Worm (Caenorhabditis elegans) whole organism, L2 larva: ENCODE results near the gene tbc-13.

ENCODE experiments used
- C34F6.9 ChIP-seq: fragments of 150-350 bp; optimal IDR thresholded peaks from 2 replicates; lab custom pipeline; 2014; ENCODE audit warnings: missing biosample characterization, missing genetic modification characterization
- F13H6.1 ChIP-seq: sonication (generic microtip); optimal IDR thresholded peaks from 2 replicates; lab custom pipeline; 2016; ENCODE audit warnings: missing genetic modification characterization, missing compliant biosample characterization
- R02D3.7 ChIP-seq: fragments of 150-350 bp; optimal IDR thresholded peaks from 2 replicates; lab custom pipeline; 2014; ENCODE audit warnings: missing biosample characterization, missing genetic modification characterization
- aly-2 ChIP-seq: fragments of 150-350 bp; optimal IDR thresholded peaks from 2 replicates; lab custom pipeline; 2014; ENCODE audit warnings: missing biosample characterization, missing genetic modification characterization
- ama-1 ChIP-seq: fragments of 150-350 bp; optimal IDR thresholded peaks from 2 replicates; lab custom pipeline; 2018; ENCODE audit warnings: inconsistent platforms
- blmp-1 ChIP-seq: sonication (generic microtip); optimal IDR thresholded peaks from 2 replicates; lab custom pipeline; 2017; ENCODE audit warnings: missing genetic modification characterization, mild to moderate bottlenecking, missing compliant biosample characterization, antibody characterized with exemption, moderate library complexity; ENCODE audit not compliant: insufficient read depth
- ceh-16 ChIP-seq: fragments of 150-350 bp; optimal IDR thresholded peaks from 2 replicates; lab custom pipeline; 2014; ENCODE audit warnings: missing biosample characterization, missing genetic modification characterization
- ceh-82 ChIP-seq: fragments of 150-350 bp; optimal IDR thresholded peaks from 2 replicates; lab custom pipeline; 2014; ENCODE audit warnings: missing biosample characterization, missing genetic modification characterization
- crh-2 ChIP-seq: sonication (generic microtip); optimal IDR thresholded peaks from 2 replicates; lab custom pipeline; 2017; ENCODE audit warnings: missing biosample characterization, missing genetic modification characterization
- dmd-4 ChIP-seq: sonication (generic microtip); optimal IDR thresholded peaks from 2 replicates; lab custom pipeline; 2017; ENCODE audit warnings: missing biosample characterization, missing genetic modification characterization
- egl-27 ChIP-seq: sonication (generic microtip); optimal IDR thresholded peaks from 3 replicates; lab custom pipeline; 2017; ENCODE audit warnings: missing biosample characterization, missing genetic modification reagents, missing genetic modification characterization
- elt-1 ChIP-seq: fragments of 150-350 bp; optimal IDR thresholded peaks from 2 replicates; lab custom pipeline; 2014; ENCODE audit warnings: missing biosample characterization, missing genetic modification characterization
- fos-1 ChIP-seq: fragments of 150-350 bp; optimal IDR thresholded peaks from 2 replicates; lab custom pipeline; 2014; ENCODE audit warnings: missing biosample characterization, missing genetic modification characterization
- gmeb-1 ChIP-seq: fragments of 150-350 bp; optimal IDR thresholded peaks from 2 replicates; lab custom pipeline; 2014; ENCODE audit warnings: missing biosample characterization, missing genetic modification characterization
- lin-11 ChIP-seq: fragments of 150-350 bp; sonication (generic microtip); optimal IDR thresholded peaks from 2 replicates; lab custom pipeline; 2014; ENCODE audit warnings: missing biosample characterization, missing genetic modification characterization, inconsistent platforms, mixed read lengths
- lin-13 ChIP-seq: fragments of 150-350 bp; optimal IDR thresholded peaks from 2 replicates; lab custom pipeline; 2014; ENCODE audit warnings: missing biosample characterization, missing genetic modification reagents, missing genetic modification characterization
- lin-39 ChIP-seq: fragments of 150-350 bp; optimal IDR thresholded peaks from 2 replicates; lab custom pipeline; 2014; ENCODE audit warnings: missing biosample characterization, missing genetic modification reagents, missing genetic modification characterization
- lsy-2 ChIP-seq, 2 experiments: fragments of 150-350 bp in 1 of 2; sonication (generic microtip) in 1 of 2; optimal IDR thresholded peaks; 2 replicates each; lab custom pipeline; 2014 to 2017; ENCODE audit warnings: missing biosample characterization in 2 of 2, missing genetic modification characterization in 2 of 2
- mdl-1 ChIP-seq, 2 experiments: fragments of 150-350 bp in 1 of 2; sonication (generic microtip) in 1 of 2; optimal IDR thresholded peaks; 2 replicates each; lab custom pipeline; 2017; ENCODE audit warnings: missing biosample characterization in 2 of 2, missing genetic modification characterization in 2 of 2
- nhr-10 ChIP-seq: sonication (generic microtip); optimal IDR thresholded peaks from 2 replicates; lab custom pipeline; 2017; ENCODE audit warnings: missing biosample characterization, missing genetic modification characterization
- nhr-11 ChIP-seq: fragments of 150-350 bp; optimal IDR thresholded peaks from 2 replicates; lab custom pipeline; 2014; ENCODE audit warnings: missing biosample characterization, missing genetic modification characterization
- nhr-12 ChIP-seq: fragments of 150-350 bp; optimal IDR thresholded peaks from 2 replicates; lab custom pipeline; 2014; ENCODE audit warnings: missing biosample characterization, missing genetic modification characterization
- nhr-129 ChIP-seq: fragments of 150-350 bp; optimal IDR thresholded peaks from 2 replicates; lab custom pipeline; 2014; ENCODE audit warnings: missing biosample characterization, missing genetic modification characterization
- nhr-21 ChIP-seq: fragments of 150-350 bp; optimal IDR thresholded peaks from 2 replicates; lab custom pipeline; 2014; ENCODE audit warnings: missing biosample characterization, missing genetic modification characterization
- nhr-237 ChIP-seq: fragments of 150-350 bp; optimal IDR thresholded peaks from 2 replicates; lab custom pipeline; 2014; ENCODE audit warnings: missing biosample characterization, missing genetic modification characterization
- nhr-25 ChIP-seq: fragments of 150-350 bp; sonication (generic microtip); optimal IDR thresholded peaks from 3 replicates; lab custom pipeline; 2014; ENCODE audit warnings: missing biosample characterization, missing genetic modification characterization
- nhr-6 ChIP-seq: fragments of 150-350 bp; optimal IDR thresholded peaks from 2 replicates; lab custom pipeline; 2014; ENCODE audit warnings: missing biosample characterization, missing genetic modification characterization
- nhr-77 ChIP-seq: fragments of 150-350 bp; optimal IDR thresholded peaks from 2 replicates; lab custom pipeline; 2014; ENCODE audit warnings: missing biosample characterization, missing genetic modification characterization
- peb-1 ChIP-seq: fragments of 150-350 bp; optimal IDR thresholded peaks from 2 replicates; lab custom pipeline; 2014; ENCODE audit warnings: missing biosample characterization, missing genetic modification characterization
- sem-4 ChIP-seq: fragments of 150-350 bp; optimal IDR thresholded peaks from 2 replicates; lab custom pipeline; 2014; ENCODE audit warnings: missing biosample characterization, missing genetic modification reagents, missing genetic modification characterization
- skn-1 ChIP-seq: sonication (generic microtip); optimal IDR thresholded peaks from 2 replicates; lab custom pipeline; 2017; ENCODE audit warnings: missing biosample characterization, missing genetic modification characterization
- sma-3 ChIP-seq: sonication (generic microtip); optimal IDR thresholded peaks from 2 replicates; lab custom pipeline; 2016; ENCODE audit warnings: missing genetic modification reagents, missing genetic modification characterization, missing compliant biosample characterization
- sma-9 ChIP-seq, 2 experiments: fragments of 150-350 bp in 1 of 2; sonication (generic microtip) in 1 of 2; optimal IDR thresholded peaks; 2 replicates each; lab custom pipeline; 2014 to 2016; ENCODE audit warnings: missing genetic modification characterization in 2 of 2, mild to moderate bottlenecking in 1 of 2, missing biosample characterization in 1 of 2, missing compliant biosample characterization in 1 of 2, missing genetic modification reagents in 1 of 2, moderate library complexity in 1 of 2
- unc-39 ChIP-seq: fragments of 150-350 bp; optimal IDR thresholded peaks from 2 replicates; lab custom pipeline; 2014; ENCODE audit warnings: missing biosample characterization, missing genetic modification characterization
- unc-55 ChIP-seq: fragments of 150-350 bp; sonication (generic microtip); optimal IDR thresholded peaks from 3 replicates; lab custom pipeline; 2014; ENCODE audit warnings: missing biosample characterization, missing genetic modification reagents, missing genetic modification characterization
- unc-62 ChIP-seq: fragments of 150-350 bp; optimal IDR thresholded peaks from 2 replicates; lab custom pipeline; 2014; ENCODE audit warnings: missing biosample characterization, missing genetic modification reagents, missing genetic modification characterization
- zag-1 ChIP-seq: fragments of 150-350 bp; optimal IDR thresholded peaks from 2 replicates; lab custom pipeline; 2014; ENCODE audit warnings: missing biosample characterization, missing genetic modification characterization
- ztf-1 ChIP-seq: fragments of 200-800 bp; sonication (Bioruptor generic); conservative IDR thresholded peaks from 2 replicates; pipeline ENCODE4 v1.3.6; 2022; ENCODE audit warnings: missing genetic modification characterization, missing compliant biosample characterization
- ztf-4 ChIP-seq: fragments of 150-350 bp; optimal IDR thresholded peaks from 2 replicates; lab custom pipeline; 2014; ENCODE audit warnings: missing biosample characterization, missing genetic modification characterization

tbc-13 gene

ce11 chrX:12516482-12516826 is 31.6 kb downstream of the tbc-13 start:
- TF ChIP-seq nhr-21 (tag; lab: Kevin White, UChicago) (peak; percentile 51), sem-4 (tag; lab: Kevin White, UChicago) (no peak), crh-2 (peak; percentile 26), C34F6.9 (tag; lab: Kevin White, UChicago) (peak; percentile 1)

- peak; percentile 66 for TF ChIP-seq C34F6.9 (tag; lab: Kevin White, UChicago)
- TF ChIP-seq unc-62 (GFP tag; lab: Kevin White, UChicago): no peak
- TF ChIP-seq mdl-1 (tag; optimal IDR thresholded peaks at IDR 0.05; lab: Kevin White, UChicago): peak in 1 of 2 experiments; percentile 40
- no peak for TF ChIP-seq ztf-1 (GFP tag; lab: Robert Waterston, UW)
- TF ChIP-seq aly-2 (tag; lab: Kevin White, UChicago): no peak
- TF ChIP-seq nhr-77 (tag; lab: Kevin White, UChicago): no peak
- TF ChIP-seq peb-1 (tag; lab: Kevin White, UChicago): no peak
- TF ChIP-seq nhr-21 (tag; lab: Kevin White, UChicago): peak; percentile 75
- TF ChIP-seq nhr-25 (tag; lab: Kevin White, UChicago): peak; percentile 72
- peak in 1 of 2 experiments; percentile 67 for TF ChIP-seq lsy-2 (tag; optimal IDR thresholded peaks at IDR 0.05; lab: Kevin White, UChicago)
- TF ChIP-seq F13H6.1 (tag; lab: Kevin White, UChicago): peak; percentile 50
- TF ChIP-seq nhr-6 (tag; lab: Kevin White, UChicago): peak; percentile 24
- TF ChIP-seq crh-2: peak; percentile 79
- peak; percentile 87 for TF ChIP-seq nhr-129 (tag; lab: Kevin White, UChicago)
- TF ChIP-seq nhr-10 (tag; lab: Kevin White, UChicago): no peak
- TF ChIP-seq lin-13 (GFP tag; lab: Kevin White, UChicago): peak; percentile 32
- no peak for TF ChIP-seq ceh-16 (tag; lab: Kevin White, UChicago)
- peak; percentile 19 for TF ChIP-seq fos-1 (tag; lab: Kevin White, UChicago)
- peak; percentile 53 for TF ChIP-seq unc-55
- peak; percentile 30 for TF ChIP-seq ztf-4
- no peak for TF ChIP-seq egl-27 (tag; lab: Kevin White, UChicago)
- TF ChIP-seq sma-9 (GFP tag; optimal IDR thresholded peaks at IDR 0.05; lab: Kevin White, UChicago): peak; percentile 87
- no peak for TF ChIP-seq sma-9 (tag; optimal IDR thresholded peaks at IDR 0.05; lab: Kevin White, UChicago)
- TF ChIP-seq dmd-4 (tag; lab: Kevin White, UChicago): no peak
- TF ChIP-seq sma-3: peak; percentile 31
- TF ChIP-seq nhr-12 (tag; lab: Kevin White, UChicago): no peak
- TF ChIP-seq gmeb-1: peak; percentile 32
- peak; percentile 34 for TF ChIP-seq sem-4 (tag; lab: Kevin White, UChicago)
- TF ChIP-seq zag-1: peak; percentile 79
Measured at ce11 chrX:12517307-12517706, 32.5 kb downstream of the tbc-13 start.

ce11 chrX:12517886-12518285 is 33.0 kb downstream of the tbc-13 start:
- TF ChIP-seq sma-3 (no peak), unc-39 (tag; lab: Kevin White, UChicago) (no peak), nhr-129 (tag; lab: Kevin White, UChicago) (peak; percentile 4), R02D3.7 (tag; lab: Kevin White, UChicago) (no peak), nhr-6 (tag; lab: Kevin White, UChicago) (no peak), skn-1 (tag; lab: Kevin White, UChicago) (no peak), lin-11 (tag; lab: Kevin White, UChicago) (no peak), nhr-77 (tag; lab: Kevin White, UChicago) (no peak), nhr-237 (tag; lab: Kevin White, UChicago) (no peak), ceh-16 (tag; lab: Kevin White, UChicago) (no peak), nhr-11 (tag; lab: Kevin White, UChicago) (no peak), sem-4 (tag; lab: Kevin White, UChicago) (no peak), lin-39 (tag; lab: Kevin White, UChicago) (no peak), dmd-4 (tag; lab: Kevin White, UChicago) (no peak), fos-1 (tag; lab: Kevin White, UChicago) (no peak), elt-1 (no peak), ztf-4 (no peak), unc-55 (no peak), zag-1 (no peak), sma-9 (GFP tag; optimal IDR thresholded peaks at IDR 0.05; lab: Kevin White, UChicago) (peak; percentile 41), sma-9 (tag; optimal IDR thresholded peaks at IDR 0.05; lab: Kevin White, UChicago) (no peak), nhr-21 (tag; lab: Kevin White, UChicago) (peak; percentile 4), gmeb-1 (no peak), lsy-2 (tag; optimal IDR thresholded peaks at IDR 0.05; lab: Kevin White, UChicago) (no peak), egl-27 (tag; lab: Kevin White, UChicago) (peak; percentile 30), F13H6.1 (tag; lab: Kevin White, UChicago) (peak; percentile 5), ceh-82 (no peak), blmp-1 (tag; lab: Kevin White, UChicago) (no peak), mdl-1 (tag; optimal IDR thresholded peaks at IDR 0.05; lab: Kevin White, UChicago) (no peak), nhr-12 (tag; lab: Kevin White, UChicago) (no peak), ama-1 (lab: Kevin White, UChicago) (no peak), aly-2 (tag; lab: Kevin White, UChicago) (no peak), ztf-1 (GFP tag; lab: Robert Waterston, UW) (no peak)
